Worm (Caenorhabditis elegans) whole organism, young adult: ENCODE data around the gene vha-18.

Experiments
- B0035.1 ChIP-seq: sonication (generic microtip); optimal IDR thresholded peaks from 2 replicates; lab custom pipeline; 2016; ENCODE audit warnings: missing genetic modification characterization, mild to moderate bottlenecking, missing compliant biosample characterization, missing genotype, missing genetic modification reagents
- C06A6.2 ChIP-seq: fragments of 200-800 bp; sonication (Bioruptor generic); conservative IDR thresholded peaks from 2 replicates; pipeline ENCODE4 v1.3.6; 2022; ENCODE audit warnings: missing genetic modification characterization, missing compliant biosample characterization
- F22D6.2 ChIP-seq: sonication (generic microtip); optimal IDR thresholded peaks from 2 replicates; lab custom pipeline; 2016; ENCODE audit warnings: mild to moderate bottlenecking, missing genetic modification characterization, missing compliant biosample characterization
- F23B12.7 ChIP-seq: sonication (generic microtip); optimal IDR thresholded peaks from 2 replicates; lab custom pipeline; 2017; ENCODE audit warnings: missing genetic modification characterization, mild to moderate bottlenecking, missing compliant biosample characterization, antibody characterized with exemption, moderate library complexity; ENCODE audit not compliant: insufficient read depth
- F33H1.4 ChIP-seq: fragments of 200-800 bp; sonication (Bioruptor generic); IDR thresholded peaks from 2 replicates; pipeline ENCODE4 v1.3.6; 2022; ENCODE audit warnings: missing genetic modification reagents, missing genetic modification characterization, missing compliant biosample characterization
- F37B4.10 ChIP-seq: fragments of 200-800 bp; sonication (Bioruptor generic); IDR thresholded peaks from 2 replicates; pipeline ENCODE4 v1.3.6; 2022; ENCODE audit warnings: missing genetic modification characterization, missing compliant biosample characterization
- F39B2.1 ChIP-seq: fragments of 200-800 bp; sonication (Bioruptor generic); IDR thresholded peaks from 2 replicates; pipeline ENCODE4 v1.3.6; 2022; ENCODE audit warnings: missing genetic modification reagents, missing genetic modification characterization, missing compliant biosample characterization
- F57A8.1 ChIP-seq: fragments of 200-800 bp; sonication (Bioruptor generic); optimal IDR thresholded peaks from 2 replicates; lab custom pipeline; 2018; ENCODE audit warnings: mild to moderate bottlenecking, missing genetic modification characterization, moderate library complexity, missing compliant biosample characterization
- Y53F4B.3 ChIP-seq: fragments of 200-800 bp; sonication (Bioruptor generic); IDR thresholded peaks from 2 replicates; pipeline ENCODE4 v1.3.6; 2022; ENCODE audit warnings: missing genetic modification reagents, missing genetic modification characterization, missing compliant biosample characterization
- Y53G8AR.9 ChIP-seq: fragments of 200-800 bp; sonication (Bioruptor generic); conservative IDR thresholded peaks from 2 replicates; pipeline ENCODE4 v1.3.6; 2022; ENCODE audit warnings: missing genetic modification reagents, missing genetic modification characterization, missing compliant biosample characterization
- Y95B8A.8 ChIP-seq: fragments of 200-800 bp; sonication (Bioruptor generic); IDR thresholded peaks from 2 replicates; pipeline ENCODE4 v1.3.6; 2022; ENCODE audit warnings: missing genetic modification reagents, missing genetic modification characterization, missing compliant biosample characterization
- ama-1 ChIP-seq, 3 experiments: fragments of 150-350 bp in 1 of 3; sonication (generic microtip) in 2 of 3; optimal IDR thresholded peaks; 2 replicates each; lab custom pipeline; 2014 to 2018; ENCODE audit warnings: missing biosample characterization in 2 of 3, missing genetic modification characterization in 2 of 3, missing genetic modification reagents in 2 of 3
- atf-7 ChIP-seq: sonication (generic microtip); optimal IDR thresholded peaks from 2 replicates; lab custom pipeline; 2017; ENCODE audit warnings: mild to moderate bottlenecking, missing genetic modification characterization, missing compliant biosample characterization
- attf-3 ChIP-seq: fragments of 200-800 bp; sonication (Bioruptor generic); conservative IDR thresholded peaks from 2 replicates; pipeline ENCODE4 v1.3.6; 2022; ENCODE audit warnings: missing genetic modification reagents, missing genetic modification characterization, missing compliant biosample characterization
- attf-5 ChIP-seq: fragments of 200-800 bp; sonication (Bioruptor generic); optimal IDR thresholded peaks from 2 replicates; lab custom pipeline; 2018; ENCODE audit warnings: mild to moderate bottlenecking, missing genetic modification characterization, missing compliant biosample characterization
- bed-1 ChIP-seq: fragments of 200-800 bp; sonication (Bioruptor generic); IDR thresholded peaks from 2 replicates; pipeline ENCODE4 v1.3.6; 2022; ENCODE audit warnings: missing genetic modification reagents, missing genetic modification characterization, missing compliant biosample characterization
- bed-2 ChIP-seq: fragments of 200-800 bp; sonication (Bioruptor generic); IDR thresholded peaks from 2 replicates; pipeline ENCODE4 v1.3.6; 2022; ENCODE audit warnings: missing genetic modification reagents, missing genetic modification characterization, missing compliant biosample characterization
- ccch-3 ChIP-seq: fragments of 200-800 bp; sonication (Bioruptor generic); optimal IDR thresholded peaks from 2 replicates; lab custom pipeline; 2018; ENCODE audit warnings: mild to moderate bottlenecking, missing genetic modification characterization, missing compliant biosample characterization
- cebp-2 ChIP-seq: fragments of 200-800 bp; sonication (Bioruptor generic); IDR thresholded peaks from 2 replicates; pipeline ENCODE4 v1.3.6; 2022; ENCODE audit warnings: missing genetic modification characterization, missing compliant biosample characterization
- ceh-100 ChIP-seq: fragments of 200-800 bp; sonication (Bioruptor generic); IDR thresholded peaks from 2 replicates; pipeline ENCODE4 v1.3.6; 2022; ENCODE audit warnings: missing genetic modification reagents, missing genetic modification characterization, missing compliant biosample characterization
- ceh-79 ChIP-seq: sonication (generic microtip); optimal IDR thresholded peaks from 2 replicates; lab custom pipeline; 2017; ENCODE audit warnings: mild to moderate bottlenecking, missing genetic modification characterization, missing compliant biosample characterization
- chd-7 ChIP-seq: sonication (generic microtip); optimal IDR thresholded peaks from 2 replicates; lab custom pipeline; 2016; ENCODE audit warnings: mild to moderate bottlenecking, missing genetic modification characterization, moderate library complexity, missing compliant biosample characterization
- dox-1 ChIP-seq: fragments of 200-800 bp; sonication (Bioruptor generic); IDR thresholded peaks from 2 replicates; pipeline ENCODE4 v1.3.6; 2022; ENCODE audit warnings: missing genetic modification reagents, missing genetic modification characterization, missing compliant biosample characterization
- dpff-1 ChIP-seq: sonication (generic microtip); optimal IDR thresholded peaks from 2 replicates; lab custom pipeline; 2017; ENCODE audit warnings: mild to moderate bottlenecking, missing genetic modification characterization, missing compliant biosample characterization
- dpl-1 ChIP-seq: fragments of 150-350 bp; optimal IDR thresholded peaks from 2 replicates; lab custom pipeline; 2014; ENCODE audit warnings: missing biosample characterization, missing genetic modification reagents, missing genetic modification characterization
- gei-17 ChIP-seq: fragments of 200-800 bp; sonication (Bioruptor generic); optimal IDR thresholded peaks from 2 replicates; lab custom pipeline; 2018; ENCODE audit warnings: mild to moderate bottlenecking, missing genetic modification characterization, missing compliant biosample characterization
- hmg-1.2 ChIP-seq: fragments of 200-800 bp; sonication (Bioruptor generic); IDR thresholded peaks from 2 replicates; pipeline ENCODE4 v1.3.6; 2022; ENCODE audit warnings: missing genetic modification reagents, missing genetic modification characterization, missing compliant biosample characterization
- hrde-1 ChIP-seq: sonication (generic microtip); optimal IDR thresholded peaks from 2 replicates; lab custom pipeline; 2016; ENCODE audit warnings: missing genetic modification characterization, mild to moderate bottlenecking, missing compliant biosample characterization, moderate library complexity, missing genotype, missing genetic modification reagents, borderline replicate concordance
- lag-1 ChIP-seq: fragments of 200-800 bp; sonication (Bioruptor generic); IDR thresholded peaks from 2 replicates; pipeline ENCODE4 v1.3.6; 2022; ENCODE audit warnings: missing genetic modification reagents, missing genetic modification characterization, missing compliant biosample characterization
- lsl-1 ChIP-seq: fragments of 200-800 bp; sonication (Bioruptor generic); optimal IDR thresholded peaks from 2 replicates; lab custom pipeline; 2018; ENCODE audit warnings: mild to moderate bottlenecking, missing genetic modification characterization, moderate library complexity, missing compliant biosample characterization
- lsy-27 ChIP-seq: sonication (generic microtip); optimal IDR thresholded peaks from 2 replicates; lab custom pipeline; 2017; ENCODE audit warnings: missing genetic modification characterization, mild to moderate bottlenecking, missing compliant biosample characterization, antibody characterized with exemption, missing genotype, borderline replicate concordance; ENCODE audit not compliant: insufficient read depth
- madf-10 ChIP-seq: sonication (generic microtip); optimal IDR thresholded peaks from 2 replicates; lab custom pipeline; 2016; ENCODE audit warnings: mild to moderate bottlenecking, missing genetic modification characterization, missing compliant biosample characterization
- mcd-1 ChIP-seq: fragments of 200-800 bp; sonication (Bioruptor generic); IDR thresholded peaks from 2 replicates; pipeline ENCODE4 v1.3.6; 2022; ENCODE audit warnings: missing genetic modification reagents, missing genetic modification characterization, missing compliant biosample characterization
- nfya-1 ChIP-seq: sonication (generic microtip); optimal IDR thresholded peaks from 2 replicates; lab custom pipeline; 2017; ENCODE audit warnings: antibody characterized with exemption, missing compliant biosample characterization, missing genetic modification characterization, borderline replicate concordance; ENCODE audit not compliant: insufficient read depth
- nhr-27 ChIP-seq: fragments of 200-800 bp; sonication (Bioruptor generic); optimal IDR thresholded peaks from 2 replicates; lab custom pipeline; 2018; ENCODE audit warnings: mild to moderate bottlenecking, missing genetic modification characterization, moderate library complexity, missing compliant biosample characterization
- nhr-90 ChIP-seq: sonication (generic microtip); optimal IDR thresholded peaks from 2 replicates; lab custom pipeline; 2016; ENCODE audit warnings: missing genotype, mild to moderate bottlenecking, missing genetic modification characterization, missing compliant biosample characterization
- pbrm-1 ChIP-seq: fragments of 200-800 bp; sonication (Bioruptor generic); IDR thresholded peaks from 2 replicates; pipeline ENCODE4 v1.3.6; 2022; ENCODE audit warnings: missing genetic modification reagents, missing genetic modification characterization, missing compliant biosample characterization
- rcor-1 ChIP-seq: fragments of 200-800 bp; sonication (Bioruptor generic); IDR thresholded peaks from 2 replicates; pipeline ENCODE4 v1.3.6; 2022; ENCODE audit warnings: missing genetic modification reagents, missing genetic modification characterization, missing compliant biosample characterization
- rec-8 ChIP-seq, 2 experiments: sonication (generic microtip); optimal IDR thresholded peaks; 2 replicates each; lab custom pipeline; 2016; ENCODE audit warnings: mild to moderate bottlenecking in 2 of 2, missing genetic modification characterization in 2 of 2, missing genetic modification reagents in 2 of 2, missing genotype in 2 of 2, missing biosample characterization in 1 of 2, missing compliant biosample characterization in 1 of 2, moderate library complexity in 1 of 2
- sea-2 ChIP-seq: fragments of 200-800 bp; sonication (Bioruptor generic); IDR thresholded peaks from 2 replicates; pipeline ENCODE4 v1.3.6; 2022; ENCODE audit warnings: missing genetic modification characterization, missing compliant biosample characterization
- tbp1 ChIP-seq: fragments of 200-800 bp; sonication (Bioruptor generic); optimal IDR thresholded peaks from 2 replicates; lab custom pipeline; 2018; ENCODE audit warnings: mild to moderate bottlenecking, missing genetic modification characterization, missing compliant biosample characterization
- tbx-9 ChIP-seq: sonication (generic microtip); optimal IDR thresholded peaks from 2 replicates; lab custom pipeline; 2016; ENCODE audit warnings: borderline replicate concordance, missing genetic modification characterization, inconsistent platforms, missing compliant biosample characterization
- unc-62 ChIP-seq: fragments of 150-350 bp; optimal IDR thresholded peaks from 2 replicates; lab custom pipeline; 2014; ENCODE audit warnings: missing biosample characterization, missing genetic modification reagents, missing genetic modification characterization
- zfh-2 ChIP-seq: fragments of 200-800 bp; sonication (Bioruptor generic); conservative IDR thresholded peaks from 2 replicates; pipeline ENCODE4 v1.3.6; 2022; ENCODE audit warnings: missing genetic modification reagents, missing genetic modification characterization, missing compliant biosample characterization
- ztf-18 ChIP-seq: sonication (generic microtip); optimal IDR thresholded peaks from 2 replicates; lab custom pipeline; 2016; ENCODE audit warnings: missing genotype, mild to moderate bottlenecking, missing genetic modification characterization, missing compliant biosample characterization
- ztf-25 ChIP-seq: fragments of 200-800 bp; sonication (Bioruptor generic); IDR thresholded peaks from 2 replicates; pipeline ENCODE4 v1.3.6; 2022; ENCODE audit warnings: missing genetic modification reagents, missing genetic modification characterization, missing compliant biosample characterization
- ztf-6 ChIP-seq: fragments of 200-800 bp; sonication (Bioruptor generic); IDR thresholded peaks from 2 replicates; pipeline ENCODE4 v1.3.6; 2022; ENCODE audit warnings: missing genetic modification reagents, missing genetic modification characterization, missing compliant biosample characterization

The vha-18 gene

DNA sequence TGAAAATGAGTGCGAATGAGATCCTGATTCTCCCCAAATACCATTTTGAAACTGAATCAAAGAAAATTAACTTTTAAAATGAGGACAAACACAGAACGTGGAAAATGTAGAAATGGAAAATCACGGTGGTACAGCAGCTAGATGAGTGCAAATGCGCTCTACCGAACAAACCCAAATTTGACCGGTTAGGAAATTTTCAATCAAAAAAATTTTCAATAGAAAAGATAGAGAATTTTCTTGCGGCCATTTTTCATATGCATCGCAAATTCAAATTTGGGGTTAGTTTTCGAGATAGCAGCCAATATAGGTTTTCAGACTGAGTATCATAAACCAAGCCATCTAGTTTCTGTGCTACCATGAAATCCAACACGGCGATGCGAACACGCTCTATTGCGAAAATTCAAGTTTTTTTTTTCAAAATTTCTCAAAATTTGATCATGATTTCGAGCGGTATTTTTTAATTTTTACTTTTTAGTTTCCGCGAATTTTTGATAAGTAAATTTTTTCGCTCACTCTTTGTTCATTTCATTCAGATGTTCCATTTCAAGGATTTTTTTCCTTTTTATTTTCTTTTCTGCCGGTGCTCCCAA, at the start of gene vha-18 (continued):
- no peak for TF ChIP-seq F57A8.1 (GFP tag; lab: Kevin White, UChicago)
- no peak for TF ChIP-seq dpff-1 (tag; lab: Kevin White, UChicago)
- no peak for TF ChIP-seq attf-5 (GFP tag; lab: Kevin White, UChicago)
- TF ChIP-seq ceh-100 (GFP tag; lab: Robert Waterston, UW) = peak; percentile 75
- TF ChIP-seq bed-2 (GFP tag; lab: Robert Waterston, UW) = 0 out of 2 replicates have a peak, but pooled peaks have one; percentile 45
- TF ChIP-seq attf-3 (GFP tag; lab: Robert Waterston, UW) = peak; percentile 79
- TF ChIP-seq Y53F4B.3 (GFP tag; lab: Robert Waterston, UW) = peak; percentile 39; the same call in 1 of the 2 replicates
- no peak for TF ChIP-seq bed-1 (GFP tag; lab: Robert Waterston, UW)
- no peak for TF ChIP-seq F39B2.1 (GFP tag; lab: Robert Waterston, UW)
- TF ChIP-seq tbp1 (GFP tag; lab: Kevin White, UChicago) = peak; percentile 63
- no peak for TF ChIP-seq F37B4.10 (GFP tag; lab: Robert Waterston, UW)
- peak; percentile 86 for TF ChIP-seq F33H1.4
- TF ChIP-seq mcd-1 (GFP tag; lab: Robert Waterston, UW) = peak; percentile 94
- peak; percentile 95 for TF ChIP-seq hmg-1.2 (GFP tag; lab: Robert Waterston, UW)
- TF ChIP-seq pbrm-1 = peak; percentile 74; the same call in 1 of the 2 replicates
- TF ChIP-seq rcor-1 (GFP tag; lab: Robert Waterston, UW) = peak; percentile 91
- no peak for TF ChIP-seq B0035.1
- no peak for TF ChIP-seq nhr-90
- peak; percentile 86; the same call in 1 of the 2 replicates for TF ChIP-seq Y95B8A.8 (GFP tag; lab: Robert Waterston, UW)
- peak; percentile 93 for TF ChIP-seq lsl-1 (GFP tag; lab: Kevin White, UChicago)
- peak; percentile 70 for TF ChIP-seq ztf-18
- no peak for TF ChIP-seq ztf-25 (GFP tag; lab: Robert Waterston, UW)
- no peak for TF ChIP-seq cebp-2
- TF ChIP-seq gei-17 (GFP tag; lab: Kevin White, UChicago) = no peak
- no peak for TF ChIP-seq lsy-27 (tag; lab: Kevin White, UChicago)
- TF ChIP-seq Y53G8AR.9 (GFP tag; lab: Robert Waterston, UW) = 0 out of 2 replicates have a peak, but pooled peaks have one; percentile 60
- no peak for TF ChIP-seq lag-1 (GFP tag; lab: Robert Waterston, UW)
- TF ChIP-seq C06A6.2 = no peak
- TF ChIP-seq rec-8 (tag; optimal IDR thresholded peaks at IDR 0.05; lab: Kevin White, UChicago) = no peak
- no peak for TF ChIP-seq nfya-1 (tag; lab: Kevin White, UChicago)
- no peak for TF ChIP-seq madf-10 (tag; lab: Kevin White, UChicago)
- no peak for TF ChIP-seq F22D6.2
- TF ChIP-seq sea-2 (GFP tag; lab: Robert Waterston, UW) = no peak
- peak; percentile 49 for TF ChIP-seq hrde-1 (tag; lab: Kevin White, UChicago)
- TF ChIP-seq ama-1 (optimal IDR thresholded peaks at IDR 0.05; lab: Kevin White, UChicago) = no peak
- TF ChIP-seq ama-1 (GFP tag; optimal IDR thresholded peaks at IDR 0.05; lab: Kevin White, UChicago) = no peak
- TF ChIP-seq chd-7 (tag; lab: Kevin White, UChicago) = no peak
- no peak for TF ChIP-seq F23B12.7 (tag; lab: Kevin White, UChicago)
- TF ChIP-seq dox-1 = peak; percentile 92
- no peak for TF ChIP-seq atf-7 (tag; lab: Kevin White, UChicago)
- no peak for TF ChIP-seq ccch-3 (GFP tag; lab: Kevin White, UChicago)
- TF ChIP-seq ceh-79 (tag; lab: Kevin White, UChicago) = no peak
- TF ChIP-seq dpl-1 (GFP tag; lab: Kevin White, UChicago) = peak; percentile 72
- TF ChIP-seq tbx-9 (tag; lab: Kevin White, UChicago) = no peak
- no peak for TF ChIP-seq zfh-2 (GFP tag; lab: Robert Waterston, UW)
- TF ChIP-seq nhr-27 (tag; lab: Kevin White, UChicago) = no peak
- no peak for TF ChIP-seq ztf-6 (GFP tag; lab: Robert Waterston, UW)
- TF ChIP-seq unc-62 = no peak
